Worm (Caenorhabditis elegans) whole organism, L1 larva: ENCODE measurements around the gene tmem-135.

Source experiments
- ama-1 ChIP-seq: fragments of 150-350 bp; optimal IDR thresholded peaks from 2 replicates; lab custom pipeline; 2014
- ceh-88 ChIP-seq: fragments of 200-800 bp; sonication (Bioruptor generic); IDR thresholded peaks from 2 replicates; pipeline ENCODE4 v1.3.6; 2022; ENCODE audit warnings: missing genetic modification characterization, missing compliant biosample characterization
- fos-1 ChIP-seq: fragments of 150-350 bp; optimal IDR thresholded peaks from 2 replicates; lab custom pipeline; 2014; ENCODE audit warnings: missing biosample characterization, missing genetic modification characterization
- lin-39 ChIP-seq: fragments of 150-350 bp; optimal IDR thresholded peaks from 2 replicates; lab custom pipeline; 2014; ENCODE audit warnings: missing biosample characterization, missing genetic modification reagents, missing genetic modification characterization
- mep-1 ChIP-seq: fragments of 150-350 bp; optimal IDR thresholded peaks from 2 replicates; lab custom pipeline; 2014; ENCODE audit warnings: missing biosample characterization, missing genetic modification characterization
- nhr-77 ChIP-seq: fragments of 150-350 bp; optimal IDR thresholded peaks from 2 replicates; lab custom pipeline; 2014; ENCODE audit warnings: missing biosample characterization, missing genetic modification characterization
- unc-62 ChIP-seq: fragments of 150-350 bp; optimal IDR thresholded peaks from 2 replicates; lab custom pipeline; 2014; ENCODE audit warnings: missing biosample characterization, missing genetic modification reagents, missing genetic modification characterization

ce11 chrX:4658706-4659105 is 14.8 kb upstream of the tmem-135 start:
- TF ChIP-seq unc-62 (GFP tag; lab: Kevin White, UChicago) (no peak), ama-1 (lab: Kevin White, UChicago) (no peak), fos-1 (no peak), ceh-88 (GFP tag; lab: Robert Waterston, UW) (no peak), mep-1 (tag; lab: Kevin White, UChicago) (no peak), nhr-77 (tag; lab: Kevin White, UChicago) (no peak), lin-39 (tag; lab: Kevin White, UChicago) (no peak)
